Worm (Caenorhabditis elegans) whole organism, late embryonic: Measurements from ENCODE around the gene F59A7.11.

Experiments
- C38D4.7 ChIP-seq: fragments of 200-800 bp; sonication (Bioruptor generic); optimal IDR thresholded peaks from 2 replicates; lab custom pipeline; 2018; ENCODE audit warnings: mild to moderate bottlenecking, missing genetic modification characterization, moderate library complexity, missing compliant biosample characterization
- F13H6.1 ChIP-seq: sonication (generic microtip); optimal IDR thresholded peaks from 2 replicates; lab custom pipeline; 2016; ENCODE audit warnings: missing genetic modification characterization, missing compliant biosample characterization
- K02D7.2 ChIP-seq: sonication (generic microtip); optimal IDR thresholded peaks from 2 replicates; lab custom pipeline; 2017; ENCODE audit warnings: mild to moderate bottlenecking, missing genetic modification characterization, missing compliant biosample characterization
- K09A11.1 ChIP-seq: sonication (generic microtip); optimal IDR thresholded peaks from 2 replicates; lab custom pipeline; 2017; ENCODE audit warnings: antibody characterized with exemption, mild to moderate bottlenecking, missing genetic modification characterization, missing compliant biosample characterization; ENCODE audit not compliant: insufficient read depth
- Y22D7AL.16 ChIP-seq: sonication (generic microtip); optimal IDR thresholded peaks from 2 replicates; lab custom pipeline; 2016; ENCODE audit warnings: missing genetic modification characterization, missing compliant biosample characterization
- ahr-1 ChIP-seq: sonication (generic microtip); optimal IDR thresholded peaks from 2 replicates; lab custom pipeline; 2016; ENCODE audit warnings: missing genetic modification characterization, missing compliant biosample characterization
- ama-1 ChIP-seq: fragments of 150-350 bp; optimal IDR thresholded peaks from 2 replicates; lab custom pipeline; 2014
- ceh-18 ChIP-seq: sonication (generic microtip); optimal IDR thresholded peaks from 2 replicates; lab custom pipeline; 2016; ENCODE audit warnings: missing genetic modification characterization, missing compliant biosample characterization
- ceh-19 ChIP-seq: fragments of 200-800 bp; sonication (Bioruptor generic); optimal IDR thresholded peaks from 2 replicates; lab custom pipeline; 2018; ENCODE audit warnings: mild to moderate bottlenecking, missing genetic modification characterization, missing compliant biosample characterization
- ceh-24 ChIP-seq: sonication (generic microtip); optimal IDR thresholded peaks from 2 replicates; lab custom pipeline; 2016; ENCODE audit warnings: mild to moderate bottlenecking, missing genetic modification characterization, missing compliant biosample characterization
- ceh-48 ChIP-seq: sonication (generic microtip); optimal IDR thresholded peaks from 2 replicates; lab custom pipeline; 2016; ENCODE audit warnings: missing genetic modification characterization, inconsistent platforms, missing compliant biosample characterization
- ceh-9 ChIP-seq: sonication (generic microtip); optimal IDR thresholded peaks from 2 replicates; lab custom pipeline; 2016; ENCODE audit warnings: mild to moderate bottlenecking, missing genetic modification characterization, inconsistent platforms, missing compliant biosample characterization
- dve-1 ChIP-seq: sonication (generic microtip); optimal IDR thresholded peaks from 2 replicates; lab custom pipeline; 2017; ENCODE audit warnings: antibody characterized with exemption, mild to moderate bottlenecking, missing genetic modification characterization, missing compliant biosample characterization
- elt-4 ChIP-seq: sonication (generic microtip); optimal IDR thresholded peaks from 2 replicates; lab custom pipeline; 2016; ENCODE audit warnings: missing genetic modification characterization, missing compliant biosample characterization
- eyg-1 ChIP-seq: sonication (generic microtip); optimal IDR thresholded peaks from 2 replicates; lab custom pipeline; 2016; ENCODE audit warnings: missing genotype, missing genetic modification characterization, missing compliant biosample characterization
- fkh-10 ChIP-seq: fragments of 150-350 bp; optimal IDR thresholded peaks from 2 replicates; lab custom pipeline; 2014; ENCODE audit warnings: missing biosample characterization, missing genetic modification reagents, missing genetic modification characterization
- fkh-6 ChIP-seq: sonication (generic microtip); optimal IDR thresholded peaks from 2 replicates; lab custom pipeline; 2016; ENCODE audit warnings: missing genetic modification characterization, missing compliant biosample characterization
- gmeb-2 ChIP-seq: sonication (generic microtip); optimal IDR thresholded peaks from 2 replicates; lab custom pipeline; 2016; ENCODE audit warnings: missing genetic modification characterization, inconsistent platforms, missing compliant biosample characterization
- hlh-15 ChIP-seq: sonication (generic microtip); optimal IDR thresholded peaks from 2 replicates; lab custom pipeline; 2016; ENCODE audit warnings: missing genetic modification characterization, missing compliant biosample characterization
- hlh-6 ChIP-seq: sonication (generic microtip); optimal IDR thresholded peaks from 2 replicates; lab custom pipeline; 2016; ENCODE audit warnings: missing genotype, missing genetic modification characterization, missing compliant biosample characterization
- hlh-8 ChIP-seq: sonication (generic microtip); optimal IDR thresholded peaks from 2 replicates; lab custom pipeline; 2016; ENCODE audit warnings: missing genotype, missing genetic modification characterization, missing compliant biosample characterization
- mec-3 ChIP-seq: sonication (generic microtip); optimal IDR thresholded peaks from 2 replicates; lab custom pipeline; 2016; ENCODE audit warnings: borderline replicate concordance, missing genetic modification characterization, missing compliant biosample characterization
- nfya-1 ChIP-seq: sonication (generic microtip); optimal IDR thresholded peaks from 2 replicates; lab custom pipeline; 2017; ENCODE audit warnings: missing genetic modification characterization, mild to moderate bottlenecking, missing compliant biosample characterization, antibody characterized with exemption, moderate library complexity
- nhr-11 ChIP-seq: fragments of 150-350 bp; optimal IDR thresholded peaks from 2 replicates; lab custom pipeline; 2014; ENCODE audit warnings: missing biosample characterization, missing genetic modification characterization
- npax-4 ChIP-seq: sonication (generic microtip); optimal IDR thresholded peaks from 2 replicates; lab custom pipeline; 2016; ENCODE audit warnings: missing genetic modification characterization, missing compliant biosample characterization
- pax-1 ChIP-seq: fragments of 150-350 bp; optimal IDR thresholded peaks from 2 replicates; lab custom pipeline; 2014; ENCODE audit warnings: missing biosample characterization, missing genetic modification characterization
- pha-2 ChIP-seq: sonication (generic microtip); optimal IDR thresholded peaks from 2 replicates; lab custom pipeline; 2017; ENCODE audit warnings: mild to moderate bottlenecking, missing genetic modification characterization, missing compliant biosample characterization
- pha-4 ChIP-seq: fragments of 150-350 bp; optimal IDR thresholded peaks from 2 replicates; lab custom pipeline; 2018; ENCODE audit warnings: missing biosample characterization, missing genetic modification reagents, missing genetic modification characterization
- pros-1 ChIP-seq: fragments of 150-350 bp; optimal IDR thresholded peaks from 2 replicates; lab custom pipeline; 2014; ENCODE audit warnings: missing biosample characterization, missing genetic modification reagents, missing genetic modification characterization
- ref-2 ChIP-seq: sonication (generic microtip); optimal IDR thresholded peaks from 2 replicates; lab custom pipeline; 2016; ENCODE audit warnings: missing genetic modification characterization, missing compliant biosample characterization
- rnt-1 ChIP-seq: sonication (generic microtip); optimal IDR thresholded peaks from 2 replicates; lab custom pipeline; 2016; ENCODE audit warnings: missing genetic modification characterization, missing compliant biosample characterization
- sox-4 ChIP-seq: sonication (generic microtip); optimal IDR thresholded peaks from 2 replicates; lab custom pipeline; 2017; ENCODE audit warnings: mild to moderate bottlenecking, missing genetic modification characterization, inconsistent platforms, missing compliant biosample characterization
- syd-9 ChIP-seq: sonication (generic microtip); optimal IDR thresholded peaks from 2 replicates; lab custom pipeline; 2016; ENCODE audit warnings: mild to moderate bottlenecking, missing genetic modification characterization, moderate library complexity, missing compliant biosample characterization
- tbx-7 ChIP-seq: sonication (generic microtip); optimal IDR thresholded peaks from 2 replicates; lab custom pipeline; 2016; ENCODE audit warnings: missing genotype, missing genetic modification characterization, missing compliant biosample characterization
- ttx-3 ChIP-seq: sonication (generic microtip); optimal IDR thresholded peaks from 2 replicates; lab custom pipeline; 2016; ENCODE audit warnings: missing genetic modification reagents, missing genetic modification characterization, missing compliant biosample characterization
- unc-3 ChIP-seq, 2 experiments: fragments of 200-800 bp in 1 of 2; sonication (Bioruptor generic) in 1 of 2; sonication (generic microtip) in 1 of 2; conservative IDR thresholded peaks in 1 of 2; optimal IDR thresholded peaks in 1 of 2; 2 replicates each; pipeline versions ENCODE4 v1.3.6 to Lab custom; 2016 to 2022; ENCODE audit warnings: missing compliant biosample characterization in 2 of 2, missing genetic modification characterization in 2 of 2, missing genetic modification reagents in 1 of 2
- unc-55 ChIP-seq: sonication (generic microtip); optimal IDR thresholded peaks from 2 replicates; lab custom pipeline; 2017; ENCODE audit warnings: missing biosample characterization, missing genetic modification reagents, missing genetic modification characterization
- zip-5 ChIP-seq: sonication (generic microtip); optimal IDR thresholded peaks from 2 replicates; lab custom pipeline; 2016; ENCODE audit warnings: missing genetic modification characterization, missing compliant biosample characterization

Gene F59A7.11

DNA sequence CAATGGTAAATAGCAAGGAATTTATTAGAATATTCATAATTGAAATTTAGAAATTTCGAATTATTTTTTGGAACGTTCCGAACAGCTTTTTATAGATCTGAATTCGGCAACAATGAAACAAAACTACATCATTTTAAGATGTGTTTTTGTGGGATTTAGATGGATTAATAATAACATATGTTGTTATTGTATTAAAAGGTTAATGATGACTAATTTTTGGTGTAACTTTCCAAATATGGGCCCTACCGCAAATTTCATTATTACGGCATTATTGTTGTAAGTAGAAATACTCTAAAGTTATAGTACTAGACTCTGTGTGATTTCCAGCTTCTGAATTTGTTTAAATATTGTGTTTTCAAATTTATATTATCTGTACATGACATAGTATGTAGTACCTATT, at the start of gene F59A7.11:
Gene F59A7.11 (minus strand): TSS at position 101 of the 400 bp plus-strand sequence.
- no peak for TF ChIP-seq elt-4 (tag; lab: Kevin White, UChicago)
- TF ChIP-seq npax-4 = no peak
- no peak for TF ChIP-seq nfya-1 (tag; lab: Kevin White, UChicago)
- TF ChIP-seq unc-3 (GFP tag; conservative IDR thresholded peaks at IDR 0.05; lab: Robert Waterston, UW) = no peak
- TF ChIP-seq unc-3 (tag; optimal IDR thresholded peaks at IDR 0.05; lab: Kevin White, UChicago) = no peak
- TF ChIP-seq ceh-24 (tag; lab: Kevin White, UChicago) = no peak
- TF ChIP-seq pha-4 (tag; lab: Kevin White, UChicago) = no peak

DNA sequence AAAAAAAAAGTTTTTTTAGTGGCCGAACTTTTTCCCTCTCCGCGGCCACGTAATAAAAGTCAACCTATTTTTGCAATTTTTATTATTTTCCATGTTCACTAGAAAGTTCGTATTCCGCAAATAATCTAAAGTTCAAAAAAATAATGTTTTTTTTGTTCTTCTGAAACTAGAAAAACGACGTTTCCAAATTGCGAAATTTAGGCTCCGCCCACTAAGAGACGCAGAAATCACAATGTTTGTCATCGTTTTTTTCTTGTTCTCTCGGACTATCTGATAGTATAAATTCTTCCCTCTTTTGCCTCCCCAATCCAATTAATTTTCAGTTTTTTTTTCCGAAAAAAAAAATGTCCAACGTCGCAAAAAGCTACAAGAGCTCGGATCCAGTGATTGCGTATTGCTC, 43.6 kb upstream of the F59A7.11 start, which contains the start of gene comt-3:
Gene comt-3 (plus strand): TSS at position 214 of the 400 bp plus-strand sequence.
- TF ChIP-seq K02D7.2 (tag; lab: Kevin White, UChicago) (no peak), zip-5 (tag; lab: Kevin White, UChicago) (no peak), unc-55 (no peak), nhr-11 (tag; lab: Kevin White, UChicago) (no peak), ama-1 (lab: Kevin White, UChicago) (no peak), pha-4 (tag; lab: Kevin White, UChicago) (no peak), pros-1 (no peak), ref-2 (no peak), ceh-9 (no peak), ceh-18 (tag; lab: Kevin White, UChicago) (no peak), syd-9 (tag; lab: Kevin White, UChicago) (no peak), elt-4 (tag; lab: Kevin White, UChicago) (no peak), dve-1 (no peak), gmeb-2 (tag; lab: Kevin White, UChicago) (no peak), ahr-1 (no peak), nfya-1 (tag; lab: Kevin White, UChicago) (no peak), unc-3 (GFP tag; conservative IDR thresholded peaks at IDR 0.05; lab: Robert Waterston, UW) (no peak), unc-3 (tag; optimal IDR thresholded peaks at IDR 0.05; lab: Kevin White, UChicago) (no peak), fkh-6 (tag; lab: Kevin White, UChicago) (no peak)

DNA sequence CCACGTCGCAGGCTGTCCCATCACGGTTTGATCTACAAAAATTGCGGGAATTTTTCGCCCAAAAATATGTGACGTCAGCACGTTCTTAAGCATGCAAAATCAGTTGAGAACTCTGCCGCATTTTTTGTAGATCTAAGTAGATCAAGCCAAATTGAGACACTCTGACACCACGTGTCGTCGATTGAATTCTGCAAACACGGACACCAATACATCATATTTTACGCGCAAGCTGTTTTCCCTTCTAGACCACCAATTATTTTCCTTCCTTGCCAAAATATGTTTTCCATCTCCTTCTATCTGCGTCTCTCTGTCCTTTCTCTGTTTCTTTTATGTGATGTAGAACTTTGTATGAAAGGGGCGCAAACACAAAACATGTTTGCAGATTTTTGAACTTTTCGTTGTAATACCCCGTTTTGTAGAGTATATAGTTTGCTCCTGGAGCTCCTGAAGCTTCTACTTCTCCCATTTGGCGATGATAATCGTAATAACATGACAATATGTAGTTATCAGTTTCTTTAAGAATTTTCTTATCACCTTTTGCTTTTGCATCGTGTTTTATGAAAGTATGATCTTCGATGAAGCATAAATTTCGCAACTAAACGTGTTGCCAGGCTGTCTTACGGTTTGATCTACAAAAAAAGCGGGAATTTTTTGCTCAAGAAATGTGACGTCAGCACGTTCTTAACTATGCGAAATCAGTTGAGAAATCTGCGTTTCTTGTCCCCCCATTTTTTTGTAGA, 42.2 kb upstream of the F59A7.11 start:
- no peak for TF ChIP-seq fkh-10 (GFP tag; lab: Kevin White, UChicago)
- no peak for TF ChIP-seq K02D7.2 (tag; lab: Kevin White, UChicago)
- no peak for TF ChIP-seq pax-1 (tag; lab: Kevin White, UChicago)
- TF ChIP-seq tbx-7 = no peak
- no peak for TF ChIP-seq ttx-3 (tag; lab: Kevin White, UChicago)
- TF ChIP-seq fkh-6 (tag; lab: Kevin White, UChicago) = no peak
- TF ChIP-seq C38D4.7 (GFP tag; lab: Kevin White, UChicago) = no peak
- TF ChIP-seq gmeb-2 (tag; lab: Kevin White, UChicago) = no peak
- no peak for TF ChIP-seq eyg-1 (tag; lab: Kevin White, UChicago)

DNA sequence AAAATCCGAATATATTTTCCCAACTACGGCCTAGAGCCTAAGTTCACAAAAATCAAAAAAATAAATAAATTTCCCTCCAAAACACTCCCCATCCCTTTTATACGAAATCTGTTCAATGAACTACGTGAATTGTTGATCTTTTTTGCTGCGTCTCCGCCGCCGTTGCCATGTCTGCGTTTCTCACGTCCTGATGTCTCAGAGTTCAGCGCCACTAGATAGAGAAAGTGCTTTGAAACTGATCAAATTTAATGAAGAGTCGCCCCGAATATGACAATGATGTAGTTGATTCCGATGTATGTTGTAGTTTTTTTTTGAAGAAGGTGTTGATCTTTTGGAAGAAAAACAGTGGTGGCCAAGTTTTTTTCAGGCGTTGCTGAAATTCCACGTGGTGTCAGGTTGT, 40.5 kb upstream of the F59A7.11 start:
- no peak for TF ChIP-seq F13H6.1 (tag; lab: Kevin White, UChicago)
- TF ChIP-seq sox-4 (tag; lab: Kevin White, UChicago) = no peak
- TF ChIP-seq zip-5 (tag; lab: Kevin White, UChicago) = no peak
- TF ChIP-seq ceh-19 (GFP tag; lab: Kevin White, UChicago) = no peak
- no peak for TF ChIP-seq hlh-15
- TF ChIP-seq nfya-1 (tag; lab: Kevin White, UChicago) = no peak
- TF ChIP-seq ceh-48 = no peak
- TF ChIP-seq elt-4 (tag; lab: Kevin White, UChicago) = no peak
- TF ChIP-seq ttx-3 (tag; lab: Kevin White, UChicago) = no peak
- no peak for TF ChIP-seq syd-9 (tag; lab: Kevin White, UChicago)
- TF ChIP-seq ahr-1 = no peak
- TF ChIP-seq pha-2 = no peak

DNA sequence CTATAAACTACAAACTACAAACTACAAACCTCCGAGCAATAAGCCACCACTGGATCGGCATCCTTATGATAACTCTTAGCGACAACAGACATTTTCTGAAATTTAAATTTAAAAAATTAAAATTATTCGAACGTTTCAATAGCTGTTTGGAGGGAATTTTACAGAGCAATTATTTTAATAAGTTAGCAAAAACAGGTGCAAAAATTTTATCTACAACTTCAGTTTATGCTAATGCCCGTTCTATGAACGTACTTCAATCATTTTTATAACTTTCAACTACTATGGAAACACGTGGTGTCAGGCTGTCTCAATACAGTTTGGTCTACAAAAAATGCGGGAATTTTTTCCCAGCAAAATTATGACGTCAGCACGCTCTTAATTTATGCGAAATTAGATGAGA, 39.8 kb upstream of the F59A7.11 start, which contains the start of gene comt-5:
Gene comt-5 (minus strand): TSS at position 101 of the 400 bp plus-strand sequence.
- TF ChIP-seq hlh-15 (no peak), sox-4 (tag; lab: Kevin White, UChicago) (no peak), hlh-8 (no peak), K09A11.1 (tag; lab: Kevin White, UChicago) (no peak), Y22D7AL.16 (no peak), hlh-6 (no peak), rnt-1 (tag; lab: Kevin White, UChicago) (no peak), ceh-24 (tag; lab: Kevin White, UChicago) (no peak), mec-3 (tag; lab: Kevin White, UChicago) (no peak)
